Worm (Caenorhabditis elegans) whole organism, mixed stage, embryonic: ENCODE measurements around the gene hsp-1.

ENCODE experiments used
- M03D4.4 ChIP-seq: sonication (generic microtip); optimal IDR thresholded peaks from 2 replicates; lab custom pipeline; 2017; ENCODE audit warnings: mild to moderate bottlenecking, missing genetic modification characterization, missing compliant biosample characterization
- blmp-1 ChIP-seq: fragments of 150-350 bp; optimal IDR thresholded peaks from 2 replicates; lab custom pipeline; 2014; ENCODE audit warnings: missing biosample characterization, missing genetic modification characterization
- ceh-39 ChIP-seq: fragments of 150-350 bp; optimal IDR thresholded peaks from 2 replicates; lab custom pipeline; 2014; ENCODE audit warnings: missing biosample characterization, missing genetic modification characterization
- ceh-43 ChIP-seq: fragments of 200-800 bp; sonication (Bioruptor generic); optimal IDR thresholded peaks from 2 replicates; lab custom pipeline; 2018; ENCODE audit warnings: mild to moderate bottlenecking, missing genetic modification characterization, moderate library complexity, missing compliant biosample characterization
- ceh-83 ChIP-seq: fragments of 200-800 bp; sonication (Bioruptor generic); optimal IDR thresholded peaks from 2 replicates; lab custom pipeline; 2018; ENCODE audit warnings: mild to moderate bottlenecking, missing genetic modification characterization, missing compliant biosample characterization
- ces-1 ChIP-seq: fragments of 150-350 bp; optimal IDR thresholded peaks from 2 replicates; lab custom pipeline; 2014; ENCODE audit warnings: missing biosample characterization, missing genetic modification reagents, missing genetic modification characterization
- cnd-1 ChIP-seq: fragments of 200-800 bp; sonication (Bioruptor generic); optimal IDR thresholded peaks from 2 replicates; lab custom pipeline; 2018; ENCODE audit warnings: mild to moderate bottlenecking, missing genetic modification characterization, missing compliant biosample characterization
- drap-1 ChIP-seq: fragments of 200-800 bp; sonication (Bioruptor generic); optimal IDR thresholded peaks from 3 replicates; lab custom pipeline; 2018; ENCODE audit warnings: mild to moderate bottlenecking, missing genetic modification characterization, missing compliant biosample characterization
- elt-1 ChIP-seq: sonication (generic microtip); optimal IDR thresholded peaks from 2 replicates; lab custom pipeline; 2017; ENCODE audit warnings: missing genetic modification characterization, mild to moderate bottlenecking, missing compliant biosample characterization, antibody characterized with exemption, moderate library complexity, borderline replicate concordance; ENCODE audit not compliant: insufficient read depth
- flh-1 ChIP-seq: fragments of 200-800 bp; sonication (Bioruptor generic); optimal IDR thresholded peaks from 2 replicates; lab custom pipeline; 2018; ENCODE audit warnings: mild to moderate bottlenecking, missing genetic modification characterization, moderate library complexity, missing compliant biosample characterization
- hlh-1 ChIP-seq: fragments of 150-350 bp; optimal IDR thresholded peaks from 2 replicates; lab custom pipeline; 2014; ENCODE audit warnings: missing biosample characterization, missing genetic modification reagents, missing genetic modification characterization
- lin-13 ChIP-seq: fragments of 150-350 bp; optimal IDR thresholded peaks from 2 replicates; lab custom pipeline; 2014; ENCODE audit warnings: missing biosample characterization, missing genetic modification characterization
- lin-32 ChIP-seq: fragments of 200-800 bp; sonication (Bioruptor generic); optimal IDR thresholded peaks from 2 replicates; lab custom pipeline; 2018; ENCODE audit warnings: mild to moderate bottlenecking, missing genetic modification characterization, missing compliant biosample characterization
- lsy-2 ChIP-seq: fragments of 150-350 bp; optimal IDR thresholded peaks from 2 replicates; lab custom pipeline; 2014; ENCODE audit warnings: missing biosample characterization, missing genetic modification characterization
- mab-5 ChIP-seq: fragments of 150-350 bp; optimal IDR thresholded peaks from 2 replicates; lab custom pipeline; 2014; ENCODE audit warnings: missing biosample characterization, missing genetic modification characterization
- mep-1 ChIP-seq: fragments of 150-350 bp; optimal IDR thresholded peaks from 2 replicates; lab custom pipeline; 2017; ENCODE audit warnings: missing biosample characterization, missing genetic modification reagents, missing genetic modification characterization, inconsistent platforms
- mls-2 ChIP-seq: sonication (generic microtip); optimal IDR thresholded peaks from 2 replicates; lab custom pipeline; 2016; ENCODE audit warnings: mild to moderate bottlenecking, missing genetic modification characterization, moderate library complexity, missing compliant biosample characterization
- nhr-12 ChIP-seq: fragments of 150-350 bp; optimal IDR thresholded peaks from 2 replicates; lab custom pipeline; 2014; ENCODE audit warnings: missing biosample characterization, missing genetic modification characterization
- nhr-2 ChIP-seq: fragments of 150-350 bp; optimal IDR thresholded peaks from 2 replicates; lab custom pipeline; 2014; ENCODE audit warnings: missing biosample characterization, missing genetic modification characterization
- nhr-237 ChIP-seq: fragments of 150-350 bp; optimal IDR thresholded peaks from 2 replicates; lab custom pipeline; 2014; ENCODE audit warnings: missing biosample characterization, missing genetic modification characterization
- nhr-28 ChIP-seq: fragments of 150-350 bp; optimal IDR thresholded peaks from 2 replicates; lab custom pipeline; 2014; ENCODE audit warnings: missing biosample characterization, missing genetic modification characterization
- nhr-76 ChIP-seq: sonication (generic microtip); optimal IDR thresholded peaks from 2 replicates; lab custom pipeline; 2017; ENCODE audit warnings: missing biosample characterization, missing genetic modification characterization
- pha-4 ChIP-seq: fragments of 150-350 bp; optimal IDR thresholded peaks from 2 replicates; lab custom pipeline; 2018; ENCODE audit warnings: missing biosample characterization, missing genetic modification reagents, missing genetic modification characterization
- sem-2 ChIP-seq: fragments of 200-800 bp; sonication (Bioruptor generic); optimal IDR thresholded peaks from 2 replicates; lab custom pipeline; 2018; ENCODE audit warnings: mild to moderate bottlenecking, missing genetic modification characterization, missing compliant biosample characterization
- snpc-4 ChIP-seq: fragments of 150-350 bp; optimal IDR thresholded peaks from 2 replicates; lab custom pipeline; 2014; ENCODE audit warnings: missing biosample characterization, missing genetic modification characterization
- sptf-1 ChIP-seq: sonication (generic microtip); optimal IDR thresholded peaks from 2 replicates; lab custom pipeline; 2017; ENCODE audit warnings: mild to moderate bottlenecking, missing genetic modification characterization, moderate library complexity, missing compliant biosample characterization
- unc-120 ChIP-seq: sonication (generic microtip); optimal IDR thresholded peaks from 2 replicates; lab custom pipeline; 2017; ENCODE audit warnings: missing genetic modification characterization, missing compliant biosample characterization; ENCODE audit not compliant: poor library complexity, severe bottlenecking
- unc-39 ChIP-seq: fragments of 150-350 bp; optimal IDR thresholded peaks from 2 replicates; lab custom pipeline; 2014; ENCODE audit warnings: missing biosample characterization, missing genetic modification characterization
- unc-62 ChIP-seq: fragments of 150-350 bp; optimal IDR thresholded peaks from 2 replicates; lab custom pipeline; 2014; ENCODE audit warnings: missing biosample characterization, missing genetic modification reagents, missing genetic modification characterization
- zip-8 ChIP-seq: fragments of 150-350 bp; optimal IDR thresholded peaks from 2 replicates; lab custom pipeline; 2014; ENCODE audit warnings: missing biosample characterization, missing genetic modification characterization
- ztf-11 ChIP-seq: fragments of 150-350 bp; optimal IDR thresholded peaks from 2 replicates; lab custom pipeline; 2014; ENCODE audit warnings: missing biosample characterization, missing genetic modification characterization

Gene hsp-1

DNA sequence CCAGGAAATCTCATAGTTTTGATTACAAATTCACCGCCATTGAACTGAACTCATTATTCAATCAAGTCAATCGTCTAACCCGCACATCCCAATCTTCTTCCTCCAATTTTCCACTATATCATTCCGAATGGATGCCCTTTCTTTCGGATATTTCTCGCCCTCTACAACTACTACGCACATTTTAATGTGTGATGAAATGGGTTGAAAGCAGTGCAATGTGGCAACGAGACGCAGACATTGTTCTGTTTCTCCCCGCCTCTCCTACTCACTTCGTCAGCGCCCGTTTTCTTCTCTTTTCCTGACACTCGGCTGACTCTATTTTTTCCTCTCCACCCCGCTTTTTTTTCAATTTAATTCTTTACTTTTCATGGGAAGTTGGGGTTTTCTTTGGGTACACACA, 10.1 kb upstream of the hsp-1 start:
- peak; percentile 51 for TF ChIP-seq hlh-1 (tag; lab: Kevin White, UChicago)
- TF ChIP-seq unc-39 (tag; lab: Kevin White, UChicago): no peak
- no peak for TF ChIP-seq nhr-12
- TF ChIP-seq mls-2 (tag; lab: Kevin White, UChicago): peak; percentile 13
- no peak for TF ChIP-seq nhr-76 (tag; lab: Kevin White, UChicago)
- peak; percentile 93 for TF ChIP-seq ces-1
- TF ChIP-seq snpc-4: no peak
- peak; percentile 3 for TF ChIP-seq nhr-237
- peak; percentile 14 for TF ChIP-seq lsy-2
- peak; percentile 8 for TF ChIP-seq blmp-1 (tag; lab: Kevin White, UChicago)
- peak; percentile 5 for TF ChIP-seq cnd-1 (tag; lab: Kevin White, UChicago)
- TF ChIP-seq unc-120 (tag; lab: Kevin White, UChicago): peak; percentile 57
- TF ChIP-seq ceh-43 (GFP tag; lab: Kevin White, UChicago): no peak
- peak; percentile 48 for TF ChIP-seq mab-5 (tag; lab: Kevin White, UChicago)
- peak; percentile 78 for TF ChIP-seq unc-62 (GFP tag; lab: Kevin White, UChicago)
- TF ChIP-seq sem-2: no peak

DNA sequence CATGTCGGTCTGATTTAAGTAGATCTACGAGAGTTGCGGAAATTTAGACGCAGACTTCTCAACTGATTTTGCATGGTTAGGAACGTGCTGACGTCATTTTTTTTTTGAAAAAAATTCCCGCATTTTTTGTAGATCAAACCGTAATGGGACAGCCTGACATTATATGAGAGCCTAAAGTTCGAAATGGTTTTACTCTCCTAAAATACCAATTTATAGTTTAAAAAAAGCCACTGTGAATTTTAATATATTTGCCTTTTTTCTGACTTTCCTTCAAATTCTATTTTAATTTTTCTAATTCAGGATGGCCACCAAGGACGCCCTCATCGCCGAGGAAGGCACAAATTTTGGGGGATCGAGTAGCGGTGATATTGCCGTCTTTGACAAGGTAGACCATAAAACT, 9.7 kb upstream of the hsp-1 start, which contains the start of gene atgp-1:
Gene atgp-1, plus strand, starts transcription at position 301 of the 400 bp plus-strand sequence.
- TF ChIP-seq lin-32 (GFP tag; lab: Kevin White, UChicago): no peak
- no peak for TF ChIP-seq M03D4.4 (tag; lab: Kevin White, UChicago)
- no peak for TF ChIP-seq ztf-11
- TF ChIP-seq elt-1 (tag; lab: Kevin White, UChicago): no peak
- TF ChIP-seq flh-1 (GFP tag; lab: Kevin White, UChicago): no peak
- no peak for TF ChIP-seq ces-1
- no peak for TF ChIP-seq nhr-2
- no peak for TF ChIP-seq mep-1 (tag; lab: Kevin White, UChicago)
- no peak for TF ChIP-seq nhr-28 (tag; lab: Kevin White, UChicago)

DNA sequence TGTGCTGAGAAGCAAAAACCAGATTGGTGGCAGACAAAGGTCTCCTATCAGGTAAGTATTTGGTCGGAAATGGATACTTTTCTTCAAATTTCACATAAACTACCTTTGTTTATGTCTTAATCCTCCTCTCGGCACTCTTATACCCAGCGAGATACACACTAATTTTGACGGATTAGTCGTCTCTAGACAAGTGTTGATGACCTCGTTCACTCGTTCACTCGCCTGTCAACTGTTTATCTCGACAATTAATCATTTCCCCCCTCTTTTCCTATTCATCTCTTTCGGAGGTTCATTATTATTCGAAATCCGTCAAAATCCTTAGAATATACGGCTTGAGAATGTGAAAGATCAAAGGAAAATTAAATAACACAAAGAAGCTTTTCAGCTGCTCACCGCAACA, 9.1 kb upstream of the hsp-1 start:
- TF ChIP-seq hlh-1 (tag; lab: Kevin White, UChicago) (peak; percentile 66), lin-13 (no peak), mab-5 (tag; lab: Kevin White, UChicago) (peak; percentile 44), unc-62 (GFP tag; lab: Kevin White, UChicago) (peak; percentile 99), nhr-237 (no peak), nhr-2 (peak; percentile 80)

DNA sequence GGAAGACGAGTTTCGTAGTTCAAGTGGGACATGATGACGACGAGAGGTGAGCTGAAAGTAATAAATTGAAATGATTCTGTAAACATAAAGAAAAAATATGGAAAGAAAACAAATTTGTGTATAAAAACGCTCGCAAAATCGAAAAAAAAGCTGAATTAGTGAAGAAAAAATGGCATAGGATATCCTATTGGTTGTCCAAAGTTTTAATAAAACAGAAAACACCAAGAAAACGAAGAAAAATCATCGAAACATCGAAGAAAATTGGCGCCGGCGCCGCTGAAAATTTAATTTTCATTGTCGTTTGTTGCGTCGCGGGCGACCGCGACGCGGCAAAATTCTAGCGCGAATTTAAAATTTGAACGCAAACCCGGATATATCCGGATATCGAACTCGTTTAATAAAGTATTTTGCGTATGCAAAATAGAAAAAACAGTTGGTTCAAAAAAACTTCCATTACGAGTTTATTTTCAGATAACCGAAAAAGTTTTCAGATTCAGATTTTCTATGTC, 5.1 kb upstream of the hsp-1 start, which contains the start of gene gln-5:
Gene gln-5, minus strand, starts transcription at position 51 of the 509 bp plus-strand sequence.
- TF ChIP-seq mep-1 (tag; lab: Kevin White, UChicago) (no peak), lin-32 (GFP tag; lab: Kevin White, UChicago) (no peak), unc-120 (tag; lab: Kevin White, UChicago) (no peak), snpc-4 (no peak), mls-2 (tag; lab: Kevin White, UChicago) (no peak), elt-1 (tag; lab: Kevin White, UChicago) (no peak), zip-8 (tag; lab: Kevin White, UChicago) (no peak), nhr-76 (tag; lab: Kevin White, UChicago) (no peak), lin-13 (no peak), nhr-28 (tag; lab: Kevin White, UChicago) (no peak), nhr-12 (no peak), unc-62 (GFP tag; lab: Kevin White, UChicago) (no peak), sem-2 (no peak)

ce11 chrIV:17275281-17275680, 3.5 kb upstream of the hsp-1 start, which contains the start of gene lhfp-4:
Gene lhfp-4, plus strand, starts transcription at chrIV:17275581.
- TF ChIP-seq mls-2 (tag; lab: Kevin White, UChicago): no peak
- no peak for TF ChIP-seq sptf-1
- TF ChIP-seq ceh-83 (GFP tag; lab: Kevin White, UChicago): no peak
- TF ChIP-seq pha-4: no peak
- no peak for TF ChIP-seq nhr-28 (tag; lab: Kevin White, UChicago)
- TF ChIP-seq mep-1 (tag; lab: Kevin White, UChicago): no peak
- TF ChIP-seq mab-5 (tag; lab: Kevin White, UChicago): no peak
- no peak for TF ChIP-seq M03D4.4 (tag; lab: Kevin White, UChicago)
- TF ChIP-seq unc-120 (tag; lab: Kevin White, UChicago): no peak
- no peak for TF ChIP-seq drap-1 (GFP tag; lab: Kevin White, UChicago)
- no peak for TF ChIP-seq snpc-4
- no peak for TF ChIP-seq blmp-1 (tag; lab: Kevin White, UChicago)
- no peak for TF ChIP-seq ceh-43 (GFP tag; lab: Kevin White, UChicago)
- no peak for TF ChIP-seq nhr-2
- TF ChIP-seq sem-2: no peak
- TF ChIP-seq ceh-39 (tag; lab: Kevin White, UChicago): no peak
- TF ChIP-seq ztf-11: no peak
- no peak for TF ChIP-seq cnd-1 (tag; lab: Kevin White, UChicago)
- TF ChIP-seq nhr-76 (tag; lab: Kevin White, UChicago): no peak
- TF ChIP-seq lsy-2: no peak
- TF ChIP-seq, all 35 proteins: peak for 0
